Worm (Caenorhabditis elegans) whole organism, midembryonic: Measurements from ENCODE around the gene aco-2.

Experiments
- T22C8.4 ChIP-seq: fragments of 200-800 bp; sonication (Bioruptor generic); IDR thresholded peaks from 2 replicates; pipeline ENCODE4 v1.3.6; 2022; ENCODE audit warnings: missing genetic modification characterization, missing compliant biosample characterization
- cog-1 ChIP-seq: sonication (generic microtip); optimal IDR thresholded peaks from 2 replicates; lab custom pipeline; 2016; ENCODE audit warnings: missing genetic modification characterization, missing compliant biosample characterization
- flt-1 ChIP-seq: fragments of 200-800 bp; sonication (Bioruptor generic); IDR thresholded peaks from 2 replicates; pipeline ENCODE4 v1.3.6; 2022; ENCODE audit warnings: missing genetic modification characterization, missing compliant biosample characterization
- klf-2 ChIP-seq: fragments of 200-800 bp; sonication (Bioruptor generic); conservative IDR thresholded peaks from 2 replicates; pipeline ENCODE4 v1.3.6; 2022; ENCODE audit warnings: missing genetic modification reagents, missing genetic modification characterization, missing compliant biosample characterization
- med-1 ChIP-seq: sonication (generic microtip); optimal IDR thresholded peaks from 2 replicates; lab custom pipeline; 2017; ENCODE audit warnings: missing genetic modification characterization, mild to moderate bottlenecking, missing compliant biosample characterization, antibody characterized with exemption, missing genetic modification reagents; ENCODE audit not compliant: insufficient read depth
- ref-1 ChIP-seq: fragments of 200-800 bp; sonication (Bioruptor generic); conservative IDR thresholded peaks from 2 replicates; pipeline ENCODE4 v1.3.6; 2022; ENCODE audit warnings: missing genetic modification reagents, missing genetic modification characterization, missing compliant biosample characterization
- tab-1 ChIP-seq: fragments of 200-800 bp; sonication (Bioruptor generic); IDR thresholded peaks from 2 replicates; pipeline ENCODE4 v1.3.6; 2022; ENCODE audit warnings: missing genetic modification characterization, missing compliant biosample characterization
- ztf-23 ChIP-seq: fragments of 200-800 bp; sonication (Bioruptor generic); IDR thresholded peaks from 2 replicates; pipeline ENCODE4 v1.3.6; 2022; ENCODE audit warnings: missing genetic modification reagents, missing genetic modification characterization, missing compliant biosample characterization
- ztf-29 ChIP-seq: fragments of 200-800 bp; sonication (Bioruptor generic); IDR thresholded peaks from 2 replicates; pipeline ENCODE4 v1.3.6; 2022; ENCODE audit warnings: missing genetic modification reagents, missing genetic modification characterization, missing compliant biosample characterization

aco-2 gene

DNA sequence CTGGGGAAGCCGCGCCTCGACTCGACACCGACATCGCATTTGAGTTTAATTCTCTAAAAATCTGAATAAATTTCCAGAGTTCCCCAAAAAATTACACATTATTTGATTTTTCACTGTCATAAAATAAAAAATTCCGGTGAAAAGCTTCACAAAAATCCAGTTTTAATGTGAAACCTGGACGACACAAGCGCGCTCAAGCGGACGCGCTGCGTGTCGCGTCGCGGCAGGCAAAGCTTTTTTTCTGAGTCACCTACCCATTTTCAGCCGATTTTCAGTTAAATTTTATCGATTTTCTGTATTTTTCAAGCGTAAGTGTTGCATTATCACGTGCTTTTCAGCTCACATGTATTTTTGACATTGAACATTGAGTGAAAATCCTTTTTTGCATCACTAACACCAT, 36.3 kb downstream of the aco-2 start, which contains the start of gene cit-1.1:
Gene cit-1.1, minus strand, starts transcription at position 53 of the 400 bp plus-strand sequence.
- no peak for TF ChIP-seq cog-1
- no peak for TF ChIP-seq T22C8.4 (GFP tag; lab: Robert Waterston, UW)
- no peak for TF ChIP-seq klf-2 (GFP tag; lab: Robert Waterston, UW)
- no peak for TF ChIP-seq ztf-29 (GFP tag; lab: Robert Waterston, UW)
- no peak for TF ChIP-seq ztf-23
- no peak for TF ChIP-seq med-1 (GFP tag; lab: Kevin White, UChicago)
- no peak for TF ChIP-seq ref-1
- TF ChIP-seq tab-1 (GFP tag; lab: Robert Waterston, UW), result no peak
- no peak for TF ChIP-seq flt-1

DNA sequence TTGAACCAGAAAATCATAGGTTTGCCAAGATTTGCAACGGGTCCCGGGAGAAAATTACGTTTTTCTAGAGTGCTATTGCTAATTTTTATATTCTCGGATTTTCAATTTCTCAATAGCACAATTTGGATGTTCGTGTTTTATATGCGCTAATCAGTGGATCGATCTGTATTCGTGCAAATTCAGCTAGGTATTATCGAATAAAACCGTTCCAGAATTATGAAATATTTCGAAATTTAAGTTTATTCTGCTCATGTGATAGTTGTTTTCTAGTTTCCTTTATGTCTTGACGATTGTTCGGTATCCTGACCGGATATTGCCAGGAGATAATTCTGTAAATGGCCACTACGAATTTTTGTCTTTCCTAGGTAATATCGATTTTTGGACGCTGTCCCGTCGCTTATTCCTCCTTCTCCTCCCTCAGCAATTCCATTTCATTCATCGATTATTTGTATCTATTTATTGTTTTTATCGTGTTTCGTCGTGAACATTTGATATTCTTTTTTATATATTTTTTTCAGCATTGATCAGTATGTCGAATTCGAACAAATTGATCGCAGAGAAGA, 36.8 kb downstream of the aco-2 start, which contains the start of gene cit-1.2:
Gene cit-1.2, plus strand, starts transcription at position 513 of the 563 bp plus-strand sequence.
- TF ChIP-seq klf-2 (GFP tag; lab: Robert Waterston, UW) (no peak), tab-1 (GFP tag; lab: Robert Waterston, UW) (no peak), flt-1 (no peak), cog-1 (no peak)

DNA sequence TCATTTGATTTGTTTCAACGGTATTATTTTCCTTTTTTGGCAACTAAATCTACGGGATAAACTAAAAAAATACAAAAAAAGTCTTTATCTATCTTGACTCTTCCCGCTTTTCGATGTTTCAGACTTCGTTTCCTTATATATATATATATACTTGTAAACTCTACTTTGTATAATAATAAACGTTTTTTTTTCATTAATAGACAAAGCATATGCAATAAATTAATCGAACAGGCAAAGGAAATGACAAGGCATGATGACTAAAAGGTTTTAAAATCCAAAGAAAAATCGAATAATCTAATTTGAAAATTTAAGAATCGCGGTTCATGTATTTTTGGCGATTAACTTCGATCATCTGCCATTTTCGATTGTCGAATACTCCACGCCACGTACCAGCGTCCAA, 40.1 kb downstream of the aco-2 start:
- TF ChIP-seq flt-1 (no peak), med-1 (GFP tag; lab: Kevin White, UChicago) (no peak), klf-2 (GFP tag; lab: Robert Waterston, UW) (no peak), cog-1 (no peak), tab-1 (GFP tag; lab: Robert Waterston, UW) (no peak), ztf-23 (no peak), ref-1 (no peak), ztf-29 (GFP tag; lab: Robert Waterston, UW) (no peak), T22C8.4 (GFP tag; lab: Robert Waterston, UW) (no peak)

DNA sequence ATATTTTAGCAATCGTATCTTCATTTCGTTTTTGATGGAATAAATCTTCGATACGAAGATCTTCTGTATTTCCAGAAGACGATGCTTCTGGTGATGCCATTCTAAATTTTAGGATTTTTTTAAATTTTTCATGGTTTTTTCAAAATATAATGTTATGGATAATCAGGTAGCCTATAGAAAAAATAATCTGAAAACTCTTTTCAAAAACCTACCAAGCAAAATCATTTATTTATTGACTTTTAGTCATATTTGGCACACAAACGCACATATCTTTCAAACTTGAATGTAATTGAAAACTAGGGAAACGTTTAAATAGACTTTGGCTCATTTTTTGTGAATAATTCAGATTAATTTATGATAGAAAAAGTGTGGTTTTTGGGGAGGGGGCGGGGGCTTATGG, 42.9 kb downstream of the aco-2 start, which contains the start of gene F44B9.5:
Gene F44B9.5, minus strand, starts transcription at position 101 of the 400 bp plus-strand sequence.
- TF ChIP-seq cog-1 (no peak), ztf-29 (GFP tag; lab: Robert Waterston, UW) (no peak), ztf-23 (no peak), tab-1 (GFP tag; lab: Robert Waterston, UW) (no peak), klf-2 (GFP tag; lab: Robert Waterston, UW) (no peak), T22C8.4 (GFP tag; lab: Robert Waterston, UW) (no peak), ref-1 (no peak), med-1 (GFP tag; lab: Kevin White, UChicago) (no peak), flt-1 (no peak)

DNA sequence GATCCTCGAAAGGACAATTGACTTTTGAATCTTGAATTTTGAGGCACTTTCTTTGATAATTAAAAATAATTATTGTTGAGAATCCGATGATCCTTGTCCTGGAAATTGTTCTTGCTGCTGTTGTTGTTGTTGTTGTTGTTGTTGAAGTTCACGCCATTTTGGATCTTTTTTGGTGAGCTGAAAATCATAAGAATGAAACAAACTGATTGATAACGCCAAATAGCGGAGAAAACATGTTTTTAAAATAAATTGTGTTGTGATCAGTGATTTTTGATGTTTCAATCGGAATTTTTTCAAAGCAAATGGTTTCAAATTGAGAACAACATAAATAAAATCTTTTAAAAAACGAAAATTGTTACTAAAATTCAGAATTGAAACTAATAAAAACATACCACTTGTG, 43.5 kb downstream of the aco-2 start:
- TF ChIP-seq flt-1 (no peak), med-1 (GFP tag; lab: Kevin White, UChicago) (no peak), klf-2 (GFP tag; lab: Robert Waterston, UW) (no peak), T22C8.4 (GFP tag; lab: Robert Waterston, UW) (no peak), cog-1 (no peak), ref-1 (no peak), tab-1 (GFP tag; lab: Robert Waterston, UW) (no peak), ztf-23 (no peak)

DNA sequence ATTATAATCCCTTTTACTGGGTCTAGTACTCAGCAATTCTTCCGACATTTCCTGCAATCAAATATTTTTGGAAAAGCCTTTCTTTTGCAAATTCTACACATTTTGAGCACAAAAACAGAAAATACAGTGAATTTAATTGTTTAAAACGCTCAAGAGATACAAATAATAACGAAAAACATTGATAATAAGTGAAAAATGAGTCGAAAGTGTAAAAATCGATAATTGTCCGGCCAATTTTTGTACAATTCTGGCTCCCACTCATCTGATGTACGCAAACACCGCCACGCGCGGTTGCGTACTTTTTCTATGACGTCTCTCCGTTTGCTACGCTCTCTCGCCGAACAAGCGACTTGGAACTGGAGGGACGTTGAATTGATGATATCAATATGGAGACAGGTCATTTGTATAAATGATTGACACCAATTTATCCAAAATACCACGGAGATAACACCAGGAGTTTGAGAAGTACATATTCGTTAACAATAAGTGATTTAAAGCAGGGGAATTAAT, 47.4 kb downstream of the aco-2 start, which contains the start of gene lin-36:
Gene lin-36, minus strand, starts transcription at position 51 of the 510 bp plus-strand sequence.
- no peak for TF ChIP-seq klf-2 (GFP tag; lab: Robert Waterston, UW)
- TF ChIP-seq flt-1, result peak; percentile 48; the same call in 1 of the 2 replicates
- no peak for TF ChIP-seq tab-1 (GFP tag; lab: Robert Waterston, UW)
- no peak for TF ChIP-seq ztf-29 (GFP tag; lab: Robert Waterston, UW)
- no peak for TF ChIP-seq med-1 (GFP tag; lab: Kevin White, UChicago)
- TF ChIP-seq ref-1, result no peak
- TF ChIP-seq ztf-23, result peak; percentile 53; the same call in 1 of the 2 replicates
- TF ChIP-seq T22C8.4 (GFP tag; lab: Robert Waterston, UW), result peak; percentile 90
- peak; percentile 84 for TF ChIP-seq cog-1

DNA sequence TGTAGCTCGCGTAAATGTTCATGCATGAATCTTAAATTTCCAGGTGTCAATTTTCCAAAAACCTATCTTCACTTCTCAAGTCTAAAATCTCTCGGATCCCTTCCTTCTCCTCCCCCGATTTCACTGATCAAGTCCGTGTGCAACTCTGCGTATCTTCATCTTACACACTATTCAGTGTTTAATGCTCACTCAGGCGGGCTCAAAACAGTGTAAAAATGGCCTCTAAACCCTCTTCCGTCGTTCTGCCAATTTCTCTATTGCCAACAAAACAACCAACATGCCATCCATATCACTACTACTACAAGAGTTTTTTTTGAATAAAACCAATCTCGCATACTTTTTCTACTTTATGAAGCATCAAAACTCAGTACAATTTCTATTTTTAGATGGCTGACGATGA, 48.6 kb downstream of the aco-2 start, which contains the start of gene F44B9.2:
Gene F44B9.2, plus strand, starts transcription at position 387 of the 400 bp plus-strand sequence.
- TF ChIP-seq flt-1 (no peak), ztf-23 (no peak), med-1 (GFP tag; lab: Kevin White, UChicago) (no peak), klf-2 (GFP tag; lab: Robert Waterston, UW) (no peak), cog-1 (no peak), T22C8.4 (GFP tag; lab: Robert Waterston, UW) (no peak), ref-1 (no peak), tab-1 (GFP tag; lab: Robert Waterston, UW) (no peak), ztf-29 (GFP tag; lab: Robert Waterston, UW) (no peak)
